Worm (Caenorhabditis elegans) whole organism, L2 larva: ENCODE results near the gene C55C3.6.

Source experiments
- F13H6.1 ChIP-seq: sonication (generic microtip); optimal IDR thresholded peaks from 2 replicates; lab custom pipeline; 2016; ENCODE audit warnings: missing genetic modification characterization, missing compliant biosample characterization
- R02D3.7 ChIP-seq: fragments of 150-350 bp; optimal IDR thresholded peaks from 2 replicates; lab custom pipeline; 2014; ENCODE audit warnings: missing biosample characterization, missing genetic modification characterization
- Y55F3AM.14 ChIP-seq: fragments of 200-800 bp; sonication (Bioruptor generic); optimal IDR thresholded peaks from 2 replicates; lab custom pipeline; 2018; ENCODE audit warnings: mild to moderate bottlenecking, missing genetic modification characterization, missing compliant biosample characterization
- ZK546.5 ChIP-seq: sonication (generic microtip); optimal IDR thresholded peaks from 2 replicates; lab custom pipeline; 2017; ENCODE audit warnings: missing biosample characterization, missing genetic modification characterization
- ama-1 ChIP-seq: fragments of 150-350 bp; optimal IDR thresholded peaks from 2 replicates; lab custom pipeline; 2018; ENCODE audit warnings: inconsistent platforms
- blmp-1 ChIP-seq: sonication (generic microtip); optimal IDR thresholded peaks from 2 replicates; lab custom pipeline; 2017; ENCODE audit warnings: missing genetic modification characterization, mild to moderate bottlenecking, missing compliant biosample characterization, antibody characterized with exemption, moderate library complexity; ENCODE audit not compliant: insufficient read depth
- crh-2 ChIP-seq: sonication (generic microtip); optimal IDR thresholded peaks from 2 replicates; lab custom pipeline; 2017; ENCODE audit warnings: missing biosample characterization, missing genetic modification characterization
- dmd-4 ChIP-seq: sonication (generic microtip); optimal IDR thresholded peaks from 2 replicates; lab custom pipeline; 2017; ENCODE audit warnings: missing biosample characterization, missing genetic modification characterization
- elt-1 ChIP-seq: fragments of 150-350 bp; optimal IDR thresholded peaks from 2 replicates; lab custom pipeline; 2014; ENCODE audit warnings: missing biosample characterization, missing genetic modification characterization
- fos-1 ChIP-seq: fragments of 150-350 bp; optimal IDR thresholded peaks from 2 replicates; lab custom pipeline; 2014; ENCODE audit warnings: missing biosample characterization, missing genetic modification characterization
- gmeb-1 ChIP-seq: fragments of 150-350 bp; optimal IDR thresholded peaks from 2 replicates; lab custom pipeline; 2014; ENCODE audit warnings: missing biosample characterization, missing genetic modification characterization
- lin-13 ChIP-seq: fragments of 150-350 bp; optimal IDR thresholded peaks from 2 replicates; lab custom pipeline; 2014; ENCODE audit warnings: missing biosample characterization, missing genetic modification reagents, missing genetic modification characterization
- lsy-2 ChIP-seq, 2 experiments: fragments of 150-350 bp in 1 of 2; sonication (generic microtip) in 1 of 2; optimal IDR thresholded peaks; 2 replicates each; lab custom pipeline; 2014 to 2017; ENCODE audit warnings: missing biosample characterization in 2 of 2, missing genetic modification characterization in 2 of 2
- mab-5 ChIP-seq: fragments of 150-350 bp; optimal IDR thresholded peaks from 2 replicates; lab custom pipeline; 2014; ENCODE audit warnings: missing biosample characterization, missing genetic modification characterization
- mbf-1 ChIP-seq: sonication (generic microtip); optimal IDR thresholded peaks from 2 replicates; lab custom pipeline; 2017; ENCODE audit warnings: missing biosample characterization, missing genetic modification characterization
- mdl-1 ChIP-seq, 2 experiments: fragments of 150-350 bp in 1 of 2; sonication (generic microtip) in 1 of 2; optimal IDR thresholded peaks; 2 replicates each; lab custom pipeline; 2017; ENCODE audit warnings: missing biosample characterization in 2 of 2, missing genetic modification characterization in 2 of 2
- nhr-129 ChIP-seq: fragments of 150-350 bp; optimal IDR thresholded peaks from 2 replicates; lab custom pipeline; 2014; ENCODE audit warnings: missing biosample characterization, missing genetic modification characterization
- nhr-21 ChIP-seq: fragments of 150-350 bp; optimal IDR thresholded peaks from 2 replicates; lab custom pipeline; 2014; ENCODE audit warnings: missing biosample characterization, missing genetic modification characterization
- nhr-23 ChIP-seq: fragments of 150-350 bp; optimal IDR thresholded peaks from 2 replicates; lab custom pipeline; 2014; ENCODE audit warnings: missing biosample characterization, missing genetic modification reagents, missing genetic modification characterization
- nhr-237 ChIP-seq: fragments of 150-350 bp; optimal IDR thresholded peaks from 2 replicates; lab custom pipeline; 2014; ENCODE audit warnings: missing biosample characterization, missing genetic modification characterization
- nhr-25 ChIP-seq: fragments of 150-350 bp; sonication (generic microtip); optimal IDR thresholded peaks from 3 replicates; lab custom pipeline; 2014; ENCODE audit warnings: missing biosample characterization, missing genetic modification characterization
- nhr-6 ChIP-seq: fragments of 150-350 bp; optimal IDR thresholded peaks from 2 replicates; lab custom pipeline; 2014; ENCODE audit warnings: missing biosample characterization, missing genetic modification characterization
- nhr-77 ChIP-seq: fragments of 150-350 bp; optimal IDR thresholded peaks from 2 replicates; lab custom pipeline; 2014; ENCODE audit warnings: missing biosample characterization, missing genetic modification characterization
- peb-1 ChIP-seq: fragments of 150-350 bp; optimal IDR thresholded peaks from 2 replicates; lab custom pipeline; 2014; ENCODE audit warnings: missing biosample characterization, missing genetic modification characterization
- sem-4 ChIP-seq: fragments of 150-350 bp; optimal IDR thresholded peaks from 2 replicates; lab custom pipeline; 2014; ENCODE audit warnings: missing biosample characterization, missing genetic modification reagents, missing genetic modification characterization
- skn-1 ChIP-seq: sonication (generic microtip); optimal IDR thresholded peaks from 2 replicates; lab custom pipeline; 2017; ENCODE audit warnings: missing biosample characterization, missing genetic modification characterization
- sma-9 ChIP-seq, 2 experiments: fragments of 150-350 bp in 1 of 2; sonication (generic microtip) in 1 of 2; optimal IDR thresholded peaks; 2 replicates each; lab custom pipeline; 2014 to 2016; ENCODE audit warnings: missing genetic modification characterization in 2 of 2, mild to moderate bottlenecking in 1 of 2, missing biosample characterization in 1 of 2, missing compliant biosample characterization in 1 of 2, missing genetic modification reagents in 1 of 2, moderate library complexity in 1 of 2
- snpc-4 ChIP-seq: fragments of 150-350 bp; optimal IDR thresholded peaks from 2 replicates; lab custom pipeline; 2014; ENCODE audit warnings: missing biosample characterization, missing genetic modification characterization
- unc-39 ChIP-seq: fragments of 150-350 bp; optimal IDR thresholded peaks from 2 replicates; lab custom pipeline; 2014; ENCODE audit warnings: missing biosample characterization, missing genetic modification characterization
- unc-62 ChIP-seq: fragments of 150-350 bp; optimal IDR thresholded peaks from 2 replicates; lab custom pipeline; 2014; ENCODE audit warnings: missing biosample characterization, missing genetic modification reagents, missing genetic modification characterization
- zag-1 ChIP-seq: fragments of 150-350 bp; optimal IDR thresholded peaks from 2 replicates; lab custom pipeline; 2014; ENCODE audit warnings: missing biosample characterization, missing genetic modification characterization
- ztf-11 ChIP-seq: sonication (generic microtip); optimal IDR thresholded peaks from 2 replicates; lab custom pipeline; 2017; ENCODE audit warnings: missing biosample characterization, missing genetic modification characterization

Gene C55C3.6

ce11 chrIV:5703443-5703842 lies 20.5 kb downstream of the C55C3.6 start, which contains the start of the genes C55C3.73 and perm-5:
C55C3.73 (minus strand) TSS chrIV:5703451.
perm-5 (minus strand) TSS chrIV:5703468.
- TF ChIP-seq F13H6.1 (tag; lab: Kevin White, UChicago) (no peak), fos-1 (tag; lab: Kevin White, UChicago) (no peak), nhr-77 (tag; lab: Kevin White, UChicago) (no peak), lsy-2 (tag; optimal IDR thresholded peaks at IDR 0.05; lab: Kevin White, UChicago) (no peak), snpc-4 (tag; lab: Kevin White, UChicago) (no peak), ama-1 (lab: Kevin White, UChicago) (no peak), dmd-4 (no peak), nhr-6 (tag; lab: Kevin White, UChicago) (no peak), skn-1 (tag; lab: Kevin White, UChicago) (no peak), mab-5 (tag; lab: Kevin White, UChicago) (no peak), unc-62 (GFP tag; lab: Kevin White, UChicago) (no peak), ztf-11 (tag; lab: Kevin White, UChicago) (no peak), nhr-21 (tag; lab: Kevin White, UChicago) (no peak), gmeb-1 (no peak), peb-1 (no peak), mbf-1 (tag; lab: Kevin White, UChicago) (no peak), mdl-1 (tag; optimal IDR thresholded peaks at IDR 0.05; lab: Kevin White, UChicago) (no peak)

ce11 chrIV:5703917-5704316 lies 20.9 kb downstream of the C55C3.6 start:
- peak; percentile 88 for TF ChIP-seq blmp-1 (tag; lab: Kevin White, UChicago)
- no peak for TF ChIP-seq mbf-1 (tag; lab: Kevin White, UChicago)
- no peak for TF ChIP-seq F13H6.1 (tag; lab: Kevin White, UChicago)

- TF ChIP-seq nhr-25: peak; percentile 56
- no peak for TF ChIP-seq zag-1 (tag; lab: Kevin White, UChicago)
- TF ChIP-seq fos-1 (tag; lab: Kevin White, UChicago): no peak
- TF ChIP-seq blmp-1 (tag; lab: Kevin White, UChicago): peak; percentile 63
- no peak for TF ChIP-seq snpc-4 (tag; lab: Kevin White, UChicago)
- no peak for TF ChIP-seq F13H6.1 (tag; lab: Kevin White, UChicago)
- peak; percentile 69 for TF ChIP-seq nhr-21 (tag; lab: Kevin White, UChicago)
- no peak for TF ChIP-seq lin-13 (GFP tag; lab: Kevin White, UChicago)
- no peak for TF ChIP-seq sem-4 (tag; lab: Kevin White, UChicago)
- TF ChIP-seq, all 48 proteins: peak for 3
Observed at ce11 chrIV:5706603-5707002, 23.6 kb downstream of the C55C3.6 start.

- TF ChIP-seq unc-39 (tag; lab: Kevin White, UChicago) (no peak), skn-1 (tag; lab: Kevin White, UChicago) (no peak), peb-1 (no peak), Y55F3AM.14 (GFP tag; lab: Kevin White, UChicago) (no peak), nhr-237 (tag; lab: Kevin White, UChicago) (no peak), sma-9 (GFP tag; optimal IDR thresholded peaks at IDR 0.05; lab: Kevin White, UChicago) (no peak), sma-9 (tag; optimal IDR thresholded peaks at IDR 0.05; lab: Kevin White, UChicago) (no peak), nhr-23 (no peak), lin-13 (GFP tag; lab: Kevin White, UChicago) (no peak), R02D3.7 (tag; lab: Kevin White, UChicago) (no peak), gmeb-1 (no peak), nhr-21 (tag; lab: Kevin White, UChicago) (no peak), ZK546.5 (tag; lab: Kevin White, UChicago) (no peak), nhr-129 (tag; lab: Kevin White, UChicago) (no peak), dmd-4 (no peak), elt-1 (tag; lab: Kevin White, UChicago) (no peak), crh-2 (no peak), ztf-11 (tag; lab: Kevin White, UChicago) (no peak), ama-1 (lab: Kevin White, UChicago) (no peak)
Observed at ce11 chrIV:5708796-5709195, 25.8 kb downstream of the C55C3.6 start, which contains the start of gene C55C3.1. C55C3.1 (plus strand) TSS chrIV:5709096.
